Worm (Caenorhabditis elegans) whole organism, L4 larva: Measurements from ENCODE around the gene C34E10.12.

Source experiments
- D1046.2 ChIP-seq: fragments of 200-800 bp; sonication (Bioruptor generic); IDR thresholded peaks from 2 replicates; pipeline ENCODE4 v1.3.6; 2022; ENCODE audit warnings: missing genetic modification characterization, missing compliant biosample characterization
- F37D6.2 ChIP-seq: sonication (generic microtip); optimal IDR thresholded peaks from 2 replicates; lab custom pipeline; 2016; ENCODE audit warnings: mild to moderate bottlenecking, missing genetic modification characterization, missing compliant biosample characterization
- aha-1 ChIP-seq: fragments of 150-350 bp; peaks from one replicate; lab custom pipeline; 2014; ENCODE audit warnings: missing biosample characterization, missing genetic modification characterization
- aly-2 ChIP-seq: sonication (generic microtip); optimal IDR thresholded peaks from 2 replicates; lab custom pipeline; 2018; ENCODE audit warnings: missing biosample characterization, missing genetic modification characterization
- ama-1 ChIP-seq: fragments of 150-350 bp; optimal IDR thresholded peaks from 2 replicates; lab custom pipeline; 2014; ENCODE audit warnings: inconsistent platforms, mixed read lengths
- arid-1 ChIP-seq: fragments of 200-800 bp; sonication (Bioruptor generic); conservative IDR thresholded peaks from 2 replicates; pipeline ENCODE4 v1.3.6; 2022; ENCODE audit warnings: missing genetic modification reagents, missing genetic modification characterization, missing compliant biosample characterization
- attf-4 ChIP-seq: sonication (generic microtip); optimal IDR thresholded peaks from 3 replicates; lab custom pipeline; 2017; ENCODE audit warnings: missing biosample characterization, missing genetic modification characterization
- ceh-20 ChIP-seq: fragments of 200-800 bp; sonication (Bioruptor generic); IDR thresholded peaks from 2 replicates; pipeline ENCODE4 v1.3.6; 2022; ENCODE audit warnings: missing genetic modification reagents, missing genetic modification characterization, missing compliant biosample characterization
- ceh-28 ChIP-seq: fragments of 150-350 bp; optimal IDR thresholded peaks from 2 replicates; lab custom pipeline; 2014; ENCODE audit warnings: missing biosample characterization, missing genetic modification reagents, missing genetic modification characterization
- ceh-32 ChIP-seq: sonication (generic microtip); optimal IDR thresholded peaks from 2 replicates; lab custom pipeline; 2016; ENCODE audit warnings: mild to moderate bottlenecking, missing genetic modification characterization, missing compliant biosample characterization; ENCODE audit not compliant: poor library complexity
- ceh-44 ChIP-seq: fragments of 200-800 bp; sonication (Bioruptor generic); IDR thresholded peaks from 2 replicates; pipeline ENCODE4 v1.3.6; 2022; ENCODE audit warnings: missing genetic modification reagents, missing genetic modification characterization, missing compliant biosample characterization
- ceh-82 ChIP-seq: sonication (generic microtip); optimal IDR thresholded peaks from 2 replicates; lab custom pipeline; 2017; ENCODE audit warnings: missing biosample characterization, missing genetic modification characterization
- ctbp-1 ChIP-seq: fragments of 200-800 bp; sonication (Bioruptor generic); IDR thresholded peaks from 2 replicates; pipeline ENCODE4 v1.3.6; 2022; ENCODE audit warnings: missing genetic modification reagents, missing genetic modification characterization, missing compliant biosample characterization
- dmd-6 ChIP-seq: fragments of 200-800 bp; sonication (Bioruptor generic); IDR thresholded peaks from 2 replicates; pipeline ENCODE4 v1.3.6; 2022; ENCODE audit warnings: missing genetic modification reagents, missing genetic modification characterization, missing compliant biosample characterization
- dpl-1 ChIP-seq: fragments of 150-350 bp; optimal IDR thresholded peaks from 2 replicates; lab custom pipeline; 2014; ENCODE audit warnings: missing biosample characterization, missing genetic modification reagents, missing genetic modification characterization
- duxl-1 ChIP-seq: sonication (generic microtip); optimal IDR thresholded peaks from 2 replicates; lab custom pipeline; 2016; ENCODE audit warnings: mild to moderate bottlenecking, missing genetic modification characterization, moderate library complexity, missing compliant biosample characterization; ENCODE audit not compliant: poor library complexity
- egl-27 ChIP-seq: sonication (generic microtip); optimal IDR thresholded peaks from 3 replicates; lab custom pipeline; 2017; ENCODE audit warnings: missing biosample characterization, missing genetic modification reagents, missing genetic modification characterization
- egl-43 ChIP-seq: fragments of 200-800 bp; sonication (Bioruptor generic); IDR thresholded peaks from 2 replicates; pipeline ENCODE4 v1.3.6; 2022; ENCODE audit warnings: missing genetic modification reagents, missing genetic modification characterization, missing compliant biosample characterization
- fkh-10 ChIP-seq: fragments of 150-350 bp; optimal IDR thresholded peaks from 2 replicates; lab custom pipeline; 2014; ENCODE audit warnings: missing biosample characterization, missing genetic modification reagents, missing genetic modification characterization
- fos-1 ChIP-seq: fragments of 150-350 bp; optimal IDR thresholded peaks from 2 replicates; lab custom pipeline; 2014; ENCODE audit warnings: missing biosample characterization, missing genetic modification characterization
- gei-8 ChIP-seq: fragments of 200-800 bp; sonication (Bioruptor generic); optimal IDR thresholded peaks from 2 replicates; lab custom pipeline; 2018; ENCODE audit warnings: mild to moderate bottlenecking, missing genetic modification characterization, missing compliant biosample characterization
- hif-1 ChIP-seq, 2 experiments: sonication (generic microtip); optimal IDR thresholded peaks; 2 replicates each; lab custom pipeline; 2016 to 2017; ENCODE audit warnings: missing compliant biosample characterization in 2 of 2, missing genetic modification characterization in 2 of 2, missing genetic modification reagents in 2 of 2, missing genotype in 2 of 2, mild to moderate bottlenecking in 1 of 2
- hlh-11 ChIP-seq: fragments of 200-800 bp; sonication (Bioruptor generic); optimal IDR thresholded peaks from 2 replicates; lab custom pipeline; 2018; ENCODE audit warnings: mild to moderate bottlenecking, missing genetic modification characterization, missing compliant biosample characterization
- hlh-30 ChIP-seq: sonication (generic microtip); optimal IDR thresholded peaks from 2 replicates; lab custom pipeline; 2017; ENCODE audit warnings: antibody characterized with exemption, mild to moderate bottlenecking, missing genetic modification characterization, missing compliant biosample characterization; ENCODE audit not compliant: insufficient read depth
- lin-1 ChIP-seq: fragments of 200-800 bp; sonication (Bioruptor generic); IDR thresholded peaks from 2 replicates; pipeline ENCODE4 v1.3.6; 2022; ENCODE audit warnings: missing genetic modification reagents, missing genetic modification characterization, missing compliant biosample characterization
- lin-13 ChIP-seq: fragments of 150-350 bp; optimal IDR thresholded peaks from 2 replicates; lab custom pipeline; 2014; ENCODE audit warnings: missing biosample characterization, missing genetic modification reagents, missing genetic modification characterization
- lin-29 ChIP-seq: fragments of 200-800 bp; sonication (Bioruptor generic); IDR thresholded peaks from 2 replicates; pipeline ENCODE4 v1.3.6; 2022; ENCODE audit warnings: missing genetic modification reagents, missing genetic modification characterization, missing compliant biosample characterization
- lsy-2 ChIP-seq, 2 experiments: fragments of 150-350 bp in 1 of 2; sonication (generic microtip) in 1 of 2; optimal IDR thresholded peaks; 2 replicates each; lab custom pipeline; 2014 to 2017; ENCODE audit warnings: missing biosample characterization in 2 of 2, missing genetic modification characterization in 2 of 2
- madf-9 ChIP-seq: fragments of 200-800 bp; sonication (Bioruptor generic); conservative IDR thresholded peaks from 2 replicates; pipeline ENCODE4 v1.3.6; 2022; ENCODE audit warnings: missing genetic modification reagents, missing genetic modification characterization, missing compliant biosample characterization
- mdl-1 ChIP-seq, 2 experiments: fragments of 150-350 bp in 1 of 2; sonication (generic microtip) in 1 of 2; optimal IDR thresholded peaks; 2 replicates each; lab custom pipeline; 2014 to 2017; ENCODE audit warnings: missing biosample characterization in 2 of 2, missing genetic modification characterization in 2 of 2
- mdt-29 ChIP-seq: fragments of 200-800 bp; sonication (Bioruptor generic); IDR thresholded peaks from 2 replicates; pipeline ENCODE4 v1.3.6; 2022; ENCODE audit warnings: missing genetic modification reagents, missing genetic modification characterization, missing compliant biosample characterization
- mep-1 ChIP-seq: fragments of 150-350 bp; sonication (generic microtip); optimal IDR thresholded peaks from 3 replicates; lab custom pipeline; 2014; ENCODE audit warnings: missing biosample characterization, missing genetic modification characterization
- mxl-3 ChIP-seq: fragments of 200-800 bp; sonication (Bioruptor generic); optimal IDR thresholded peaks from 2 replicates; lab custom pipeline; 2018; ENCODE audit warnings: mild to moderate bottlenecking, missing genetic modification characterization, missing compliant biosample characterization
- nhr-102 ChIP-seq: sonication (generic microtip); optimal IDR thresholded peaks from 2 replicates; lab custom pipeline; 2016; ENCODE audit warnings: mild to moderate bottlenecking, missing genetic modification characterization, moderate library complexity, missing compliant biosample characterization
- nhr-11 ChIP-seq: fragments of 150-350 bp; optimal IDR thresholded peaks from 2 replicates; lab custom pipeline; 2014; ENCODE audit warnings: missing biosample characterization, missing genetic modification characterization
- nhr-77 ChIP-seq: fragments of 150-350 bp; optimal IDR thresholded peaks from 2 replicates; lab custom pipeline; 2014; ENCODE audit warnings: missing biosample characterization, missing genetic modification characterization
- pha-4 ChIP-seq, 2 experiments: fragments of 150-350 bp in 1 of 2; fragments of 200-800 bp in 1 of 2; sonication (Bioruptor generic) in 1 of 2; IDR thresholded peaks in 1 of 2; optimal IDR thresholded peaks in 1 of 2; 2 replicates each; pipeline versions ENCODE4 v1.3.6 to Lab custom; 2014 to 2022; ENCODE audit warnings: missing genetic modification characterization in 2 of 2, missing genetic modification reagents in 2 of 2, missing biosample characterization in 1 of 2, missing compliant biosample characterization in 1 of 2
- pqm-1 ChIP-seq: sonication (generic microtip); optimal IDR thresholded peaks from 2 replicates; lab custom pipeline; 2017; ENCODE audit warnings: missing biosample characterization, missing genetic modification characterization
- rbr-2 ChIP-seq: sonication (generic microtip); optimal IDR thresholded peaks from 2 replicates; lab custom pipeline; 2016; ENCODE audit warnings: missing genotype, missing genetic modification characterization, missing compliant biosample characterization
- sdz-12 ChIP-seq: fragments of 200-800 bp; sonication (Bioruptor generic); optimal IDR thresholded peaks from 2 replicates; lab custom pipeline; 2018; ENCODE audit warnings: mild to moderate bottlenecking, missing genetic modification characterization, missing compliant biosample characterization
- snpc-4 ChIP-seq: fragments of 150-350 bp; optimal IDR thresholded peaks from 2 replicates; lab custom pipeline; 2014; ENCODE audit warnings: missing biosample characterization, missing genetic modification characterization
- spr-1 ChIP-seq: sonication (generic microtip); optimal IDR thresholded peaks from 2 replicates; lab custom pipeline; 2016; ENCODE audit warnings: mild to moderate bottlenecking, missing genetic modification characterization, missing compliant biosample characterization
- spr-3 ChIP-seq: fragments of 200-800 bp; sonication (Bioruptor generic); optimal IDR thresholded peaks from 2 replicates; lab custom pipeline; 2018; ENCODE audit warnings: mild to moderate bottlenecking, missing genetic modification characterization, missing compliant biosample characterization
- tag-97 ChIP-seq: fragments of 200-800 bp; sonication (Bioruptor generic); IDR thresholded peaks from 2 replicates; pipeline ENCODE4 v1.3.6; 2022; ENCODE audit warnings: missing genetic modification characterization, missing compliant biosample characterization
- tra-1 ChIP-seq: fragments of 200-800 bp; sonication (Bioruptor generic); IDR thresholded peaks from 2 replicates; pipeline ENCODE4 v1.3.6; 2022; ENCODE audit warnings: missing genetic modification reagents, missing genetic modification characterization, missing compliant biosample characterization
- unc-130 ChIP-seq: sonication (generic microtip); optimal IDR thresholded peaks from 2 replicates; lab custom pipeline; 2016; ENCODE audit warnings: missing genetic modification reagents, missing genetic modification characterization, missing compliant biosample characterization
- unc-62 ChIP-seq, 3 experiments: fragments of 150-350 bp in 1 of 3; sonication (generic microtip); optimal IDR thresholded peaks in 2 of 3; peaks in 1 of 3; 1 replicate in 1 of 3; 2 replicates in 2 of 3; lab custom pipeline; 2014 to 2017; ENCODE audit warnings: missing biosample characterization in 3 of 3, missing genetic modification characterization in 3 of 3, missing genetic modification reagents in 3 of 3, missing genotype in 1 of 3
- zip-11 ChIP-seq: fragments of 200-800 bp; sonication (Bioruptor generic); IDR thresholded peaks from 2 replicates; pipeline ENCODE4 v1.3.6; 2022; ENCODE audit warnings: missing genetic modification characterization, missing compliant biosample characterization
- ztf-11 ChIP-seq: fragments of 150-350 bp; optimal IDR thresholded peaks from 2 replicates; lab custom pipeline; 2014; ENCODE audit warnings: missing biosample characterization, missing genetic modification characterization
- ztf-7 ChIP-seq: fragments of 150-350 bp; optimal IDR thresholded peaks from 2 replicates; lab custom pipeline; 2014; ENCODE audit warnings: missing biosample characterization, missing genetic modification characterization

The C34E10.12 gene

DNA sequence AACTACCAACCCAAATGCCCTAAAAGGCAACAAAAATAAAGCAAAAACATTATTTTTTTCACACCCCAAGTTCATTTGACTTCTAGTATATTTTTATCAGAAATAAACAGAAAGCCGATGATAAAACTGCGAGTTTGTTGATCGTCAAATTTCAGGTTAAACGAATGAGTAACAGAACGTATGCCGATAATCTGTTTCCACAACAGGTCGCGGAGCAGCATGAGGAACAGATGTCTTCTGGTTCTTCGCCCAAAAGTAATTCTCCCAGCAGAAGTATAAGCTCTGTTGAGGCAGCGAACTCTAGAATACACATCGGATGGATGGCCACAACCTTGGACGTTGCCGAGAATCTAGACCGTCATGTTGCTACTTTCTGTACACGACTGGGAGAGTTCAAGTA lies 2.7 kb upstream of the C34E10.12 start, which contains the start of gene prmt-5 (continued):
- TF ChIP-seq lin-13 (GFP tag; lab: Kevin White, UChicago) (no peak), fkh-10 (GFP tag; lab: Kevin White, UChicago) (no peak), duxl-1 (tag; lab: Kevin White, UChicago) (peak; percentile 74), fos-1 (tag; lab: Kevin White, UChicago) (no peak), attf-4 (tag; lab: Kevin White, UChicago) (no peak), nhr-77 (tag; lab: Kevin White, UChicago) (peak; percentile 38), lin-29 (no peak), gei-8 (GFP tag; lab: Kevin White, UChicago) (peak; percentile 79), ctbp-1 (GFP tag; lab: Robert Waterston, UW) (peak; percentile 45; the same call in 1 of the 2 replicates), spr-1 (tag; lab: Kevin White, UChicago) (peak; percentile 45), spr-3 (GFP tag; lab: Kevin White, UChicago) (peak; percentile 59), egl-27 (no peak), aly-2 (tag; lab: Kevin White, UChicago) (no peak), arid-1 (peak; percentile 85), ama-1 (lab: Kevin White, UChicago) (peak; percentile 93), lin-1 (GFP tag; lab: Robert Waterston, UW) (0 out of 2 replicates have a peak, but pooled peaks have one; percentile 73), zip-11 (GFP tag; lab: Robert Waterston, UW) (no peak), lsy-2 (tag; optimal IDR thresholded peaks at IDR 0.05; lab: Kevin White, UChicago) (peak in 1 of 2 experiments; percentile 54), tra-1 (GFP tag; lab: Robert Waterston, UW) (peak; percentile 67), dmd-6 (peak; percentile 29), hlh-11 (tag; lab: Kevin White, UChicago) (peak; percentile 51), nhr-102 (peak; percentile 74), ceh-44 (GFP tag; lab: Robert Waterston, UW) (no peak), ceh-32 (tag; lab: Kevin White, UChicago) (no peak), unc-130 (GFP tag; lab: Kevin White, UChicago) (peak; percentile 45), mxl-3 (GFP tag; lab: Kevin White, UChicago) (no peak), mdt-29 (GFP tag; lab: Robert Waterston, UW) (no peak), unc-62 (GFP tag; optimal IDR thresholded peaks at IDR 0.05 in 1 of 2; lab: Kevin White, UChicago) (no peak), unc-62 (tag; optimal IDR thresholded peaks at IDR 0.05; lab: Kevin White, UChicago) (no peak), ztf-11 (no peak), ceh-20 (GFP tag; lab: Robert Waterston, UW) (0 out of 2 replicates have a peak, but pooled peaks have one; percentile 8), dpl-1 (GFP tag; lab: Kevin White, UChicago) (peak; percentile 0), mep-1 (tag; lab: Kevin White, UChicago) (peak; percentile 47), ztf-7 (tag; lab: Kevin White, UChicago) (no peak), hif-1 (tag; optimal IDR thresholded peaks at IDR 0.05; lab: Kevin White, UChicago) (peak in 1 of 2 experiments; percentile 3), aha-1 (tag; lab: Kevin White, UChicago) (peak; percentile 50), pqm-1 (tag; lab: Kevin White, UChicago) (no peak), rbr-2 (peak; percentile 30), hlh-30 (no peak), nhr-11 (no peak), pha-4 (GFP tag; IDR thresholded peaks at IDR 0.05; lab: Robert Waterston, UW) (peak; percentile 81; the same call in 1 of the 2 replicates), pha-4 (tag; optimal IDR thresholded peaks at IDR 0.05; lab: Kevin White, UChicago) (no peak), tag-97 (no peak), egl-43 (GFP tag; lab: Robert Waterston, UW) (peak; percentile 72; the same call in 1 of the 2 replicates), mdl-1 (tag; optimal IDR thresholded peaks at IDR 0.05; lab: Kevin White, UChicago) (no peak), sdz-12 (GFP tag; lab: Kevin White, UChicago) (peak; percentile 48), D1046.2 (GFP tag; lab: Robert Waterston, UW) (peak; percentile 60; the same call in 1 of the 2 replicates), ceh-82 (tag; lab: Kevin White, UChicago) (no peak), F37D6.2 (no peak), snpc-4 (tag; lab: Kevin White, UChicago) (no peak), madf-9 (GFP tag; lab: Robert Waterston, UW) (0 out of 2 replicates have a peak, but pooled peaks have one; percentile 6), ceh-28 (tag; lab: Kevin White, UChicago) (no peak)
